Worm (Caenorhabditis elegans) whole organism, mixed stage, embryonic: ENCODE data around the gene ztf-16.
A peak's percentile ranks its signal among the peaks of the same experiment; 100 is the strongest.

Experiments
- bed-3 ChIP-seq: fragments of 200-800 bp; sonication (Bioruptor generic); optimal IDR thresholded peaks from 3 replicates; lab custom pipeline; 2018; ENCODE audit warnings: mild to moderate bottlenecking, missing genetic modification characterization, moderate library complexity, missing compliant biosample characterization
- ceh-43 ChIP-seq: fragments of 200-800 bp; sonication (Bioruptor generic); optimal IDR thresholded peaks from 2 replicates; lab custom pipeline; 2018; ENCODE audit warnings: mild to moderate bottlenecking, missing genetic modification characterization, moderate library complexity, missing compliant biosample characterization
- ces-1 ChIP-seq: fragments of 150-350 bp; optimal IDR thresholded peaks from 2 replicates; lab custom pipeline; 2014; ENCODE audit warnings: missing biosample characterization, missing genetic modification reagents, missing genetic modification characterization
- lin-13 ChIP-seq: fragments of 150-350 bp; optimal IDR thresholded peaks from 2 replicates; lab custom pipeline; 2014; ENCODE audit warnings: missing biosample characterization, missing genetic modification characterization
- lin-32 ChIP-seq: fragments of 200-800 bp; sonication (Bioruptor generic); optimal IDR thresholded peaks from 2 replicates; lab custom pipeline; 2018; ENCODE audit warnings: mild to moderate bottlenecking, missing genetic modification characterization, missing compliant biosample characterization
- mab-5 ChIP-seq: fragments of 150-350 bp; optimal IDR thresholded peaks from 2 replicates; lab custom pipeline; 2014; ENCODE audit warnings: missing biosample characterization, missing genetic modification characterization
- nhr-12 ChIP-seq: fragments of 150-350 bp; optimal IDR thresholded peaks from 2 replicates; lab custom pipeline; 2014; ENCODE audit warnings: missing biosample characterization, missing genetic modification characterization
- nhr-2 ChIP-seq: fragments of 150-350 bp; optimal IDR thresholded peaks from 2 replicates; lab custom pipeline; 2014; ENCODE audit warnings: missing biosample characterization, missing genetic modification characterization
- pha-4 ChIP-seq: fragments of 150-350 bp; optimal IDR thresholded peaks from 2 replicates; lab custom pipeline; 2018; ENCODE audit warnings: missing biosample characterization, missing genetic modification reagents, missing genetic modification characterization
- snpc-4 ChIP-seq: fragments of 150-350 bp; optimal IDR thresholded peaks from 2 replicates; lab custom pipeline; 2014; ENCODE audit warnings: missing biosample characterization, missing genetic modification characterization
- unc-62 ChIP-seq: fragments of 150-350 bp; optimal IDR thresholded peaks from 2 replicates; lab custom pipeline; 2014; ENCODE audit warnings: missing biosample characterization, missing genetic modification reagents, missing genetic modification characterization

DNA sequence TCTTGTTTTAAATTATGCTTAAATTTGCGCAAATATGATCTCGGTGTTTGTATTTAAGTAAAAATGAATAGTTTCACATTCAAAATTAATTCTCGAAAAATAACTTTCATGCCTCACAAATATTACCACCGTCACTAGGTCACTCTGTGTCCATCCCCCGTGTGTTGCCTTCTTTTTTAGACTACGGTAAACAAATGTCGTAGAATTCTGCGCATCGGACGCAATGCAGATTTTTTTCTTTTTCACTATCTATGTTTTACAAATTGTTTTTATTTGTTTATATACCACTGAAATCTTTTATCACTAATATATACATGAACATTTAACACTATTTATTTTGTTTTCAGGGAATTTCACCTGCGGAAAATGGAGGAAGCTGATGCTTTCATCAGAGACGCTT is 6.9 kb upstream of the ztf-16 start, which contains the start of gene R08E3.3:
- no peak for TF ChIP-seq nhr-12 (tag; lab: Kevin White, UChicago)
- no peak for TF ChIP-seq bed-3 (GFP tag; lab: Kevin White, UChicago)
- TF ChIP-seq ces-1, result peak; percentile 15
- TF ChIP-seq unc-62, result no peak
- TF ChIP-seq mab-5 (tag; lab: Kevin White, UChicago), result no peak
- no peak for TF ChIP-seq snpc-4 (tag; lab: Kevin White, UChicago)
- no peak for TF ChIP-seq ceh-43
- TF ChIP-seq lin-32 (GFP tag; lab: Kevin White, UChicago), result no peak
- TF ChIP-seq pha-4 (tag; lab: Kevin White, UChicago), result no peak
- TF ChIP-seq lin-13 (tag; lab: Kevin White, UChicago), result no peak
- no peak for TF ChIP-seq nhr-2
